Worm (Caenorhabditis elegans): ENCODE results near the gene swip-10.

- TF ChIP-seq ama-1 (optimal IDR thresholded peaks at IDR 0.05) (no peak), tbx-37 (GFP tag; conservative IDR thresholded peaks at IDR 0.05) (no peak), hmbx-1 (tag; optimal IDR thresholded peaks at IDR 0.05) (no peak), tra-4 (tag; optimal IDR thresholded peaks at IDR 0.05) (no peak), ets-7 (tag; optimal IDR thresholded peaks at IDR 0.05) (no peak), sea-1 (GFP tag; conservative IDR thresholded peaks at IDR 0.05) (no peak), pes-1 (GFP tag; IDR thresholded peaks at IDR 0.05) (no peak), tbx-11 (GFP tag; IDR thresholded peaks at IDR 0.05) (no peak)
Observed at ce11 chrX:2071392-2072001, 46.6 kb downstream of the swip-10 start.
